Fruit fly (Drosophila melanogaster): Measurements from ENCODE around the gene inaF-C.

The inaF-C gene

DNA sequence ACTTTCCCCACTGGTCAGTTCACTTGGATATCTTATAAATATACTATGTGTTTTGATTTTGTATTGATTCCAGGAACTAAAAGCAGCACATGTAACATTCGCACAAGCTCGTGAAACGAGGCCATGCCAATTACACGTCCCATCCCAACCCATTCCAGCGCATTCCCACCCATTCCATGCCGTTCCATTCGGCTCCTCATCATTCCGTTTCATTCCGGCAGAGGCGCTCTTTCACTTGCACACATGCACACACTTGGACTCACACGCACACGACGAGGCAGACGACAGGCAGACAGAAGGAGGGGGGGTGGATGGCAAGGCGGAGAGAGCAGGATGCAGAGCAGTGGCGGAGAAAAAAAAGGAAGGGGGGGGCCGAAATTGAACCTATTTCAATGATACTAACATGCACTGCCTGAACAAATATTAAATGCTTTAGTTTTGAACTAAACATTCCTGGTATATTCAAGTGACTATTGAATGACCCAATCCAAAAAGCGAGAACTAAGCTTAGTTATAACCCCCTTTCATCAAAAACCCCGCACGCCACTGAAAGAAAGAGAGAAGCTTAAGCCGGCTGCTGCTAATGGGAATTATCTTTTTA, 44.5 kb upstream of the inaF-C start (continued):
- TF ChIP-seq CG3032 (tag; optimal IDR thresholded peaks at IDR 0.05) (peak; percentile 94), CG34406 (GFP tag; optimal IDR thresholded peaks at IDR 0.05) (peak; percentile 94), Hr4 (GFP tag; optimal IDR thresholded peaks at IDR 0.05) (peak; percentile 88), cyc (GFP tag; optimal IDR thresholded peaks at IDR 0.05) (peak; percentile 96), CG8319 (GFP tag; optimal IDR thresholded peaks at IDR 0.05) (peak; percentile 93), Sox102F (GFP tag; optimal IDR thresholded peaks at IDR 0.05) (peak; percentile 95), topi (GFP tag; optimal IDR thresholded peaks at IDR 0.05) (peak; percentile 96), lz (GFP tag; optimal IDR thresholded peaks at IDR 0.05) (peak; percentile 95), CG15336 (GFP tag; IDR thresholded peaks at IDR 0.05) (peak; percentile 94), Hr39 (GFP tag; optimal IDR thresholded peaks at IDR 0.05) (peak; percentile 96), pdm3 (GFP tag; optimal IDR thresholded peaks at IDR 0.05) (peak; percentile 93), CG6792 (GFP tag; optimal IDR thresholded peaks at IDR 0.05) (peak; percentile 97), CG6854 (GFP tag; optimal IDR thresholded peaks at IDR 0.05) (peak; percentile 96), Sox14 (GFP tag; optimal IDR thresholded peaks at IDR 0.05) (peak; percentile 95), CG11902 (GFP tag; optimal IDR thresholded peaks at IDR 0.05) (peak; percentile 93), ss (GFP tag; optimal IDR thresholded peaks at IDR 0.05) (peak; percentile 95), eg (GFP tag; IDR thresholded peaks at IDR 0.05) (peak; percentile 92), CG11762 (GFP tag; optimal IDR thresholded peaks at IDR 0.05; ENCODE audit: insufficient read depth) (peak; percentile 90)

DNA sequence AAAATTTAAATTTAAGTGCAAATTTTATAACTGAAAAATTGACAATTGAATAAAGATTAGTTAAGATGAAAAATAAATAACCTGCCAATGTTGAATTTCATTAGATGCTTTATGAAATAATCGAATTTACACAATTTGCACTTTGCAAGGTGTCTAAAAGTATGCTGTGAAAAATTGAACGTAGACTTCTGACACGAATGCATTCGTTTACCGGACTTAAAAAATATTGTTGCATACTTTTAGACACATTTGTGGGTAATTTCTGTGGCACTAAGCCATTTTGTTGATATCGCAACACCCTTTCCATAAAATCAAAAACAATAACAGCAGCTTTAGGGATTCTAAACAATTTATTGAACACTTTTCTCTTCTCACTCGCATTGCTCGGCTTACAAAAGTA, 37.9 kb upstream of the inaF-C start:
- TF ChIP-seq CG6792 (GFP tag; optimal IDR thresholded peaks at IDR 0.05) (no peak), CG6276 (GFP tag; optimal IDR thresholded peaks at IDR 0.05) (no peak), CG7368 (GFP tag; optimal IDR thresholded peaks at IDR 0.05) (no peak), acj6 (GFP tag; optimal IDR thresholded peaks at IDR 0.05) (no peak), topi (GFP tag; optimal IDR thresholded peaks at IDR 0.05) (no peak), Hr4 (GFP tag; optimal IDR thresholded peaks at IDR 0.05) (no peak), Lpt (GFP tag; optimal IDR thresholded peaks at IDR 0.05) (no peak), CG15336 (GFP tag; IDR thresholded peaks at IDR 0.05) (no peak), net (GFP tag; optimal IDR thresholded peaks at IDR 0.05) (no peak), CG6808 (GFP tag; optimal IDR thresholded peaks at IDR 0.05) (no peak), cyc (GFP tag; optimal IDR thresholded peaks at IDR 0.05) (no peak), Eip78C (GFP tag) (no peak), CG1621 (tag; optimal IDR thresholded peaks at IDR 0.05) (no peak), Eip93F (GFP tag; optimal IDR thresholded peaks at IDR 0.05) (no peak), Eip75B (GFP tag; optimal IDR thresholded peaks at IDR 0.05) (no peak), achi (GFP tag; optimal IDR thresholded peaks at IDR 0.05) (no peak), fkh (GFP tag; optimal IDR thresholded peaks at IDR 0.05) (no peak), Blimp-1 (GFP tag; optimal IDR thresholded peaks at IDR 0.05) (no peak)

DNA sequence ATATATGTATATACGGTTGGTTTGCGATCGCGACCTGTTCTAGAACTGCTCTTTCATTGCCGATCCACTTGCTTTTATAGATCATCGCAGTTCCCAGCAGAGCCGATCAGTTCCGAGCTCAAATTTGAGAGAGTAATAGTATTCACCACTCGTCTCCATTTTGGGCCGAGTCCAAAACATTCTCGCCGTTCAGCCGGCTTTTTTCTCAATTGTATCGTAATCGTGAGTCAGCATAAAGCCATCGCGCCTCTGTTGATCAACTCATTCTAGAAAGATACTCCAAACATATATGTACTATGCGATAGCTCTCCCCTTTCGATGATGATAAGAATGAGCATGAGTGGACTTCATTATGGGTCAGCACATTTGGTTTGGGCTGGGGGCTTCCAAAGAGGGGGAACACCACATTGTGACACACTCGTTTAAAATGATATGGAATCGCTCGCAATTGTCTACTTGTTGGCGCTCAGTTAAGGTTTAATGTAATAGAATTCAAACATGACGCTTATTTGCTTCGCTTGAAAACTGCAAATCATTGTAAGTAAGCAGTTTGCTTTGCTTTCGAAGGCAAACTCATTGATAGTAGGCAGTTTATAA, 33.1 kb upstream of the inaF-C start, which contains the start of gene CG9360:
CG9360 (minus strand) TSS at position 51 of the 597 bp plus-strand sequence.
- TF ChIP-seq CG6792 (GFP tag; optimal IDR thresholded peaks at IDR 0.05): no peak
- no peak for TF ChIP-seq Smox (GFP tag; optimal IDR thresholded peaks at IDR 0.05)
- no peak for TF ChIP-seq CG9139 (GFP tag; optimal IDR thresholded peaks at IDR 0.05)
- TF ChIP-seq CG8632 (GFP tag; optimal IDR thresholded peaks at IDR 0.05): no peak
- TF ChIP-seq esn (GFP tag; optimal IDR thresholded peaks at IDR 0.05): no peak
- TF ChIP-seq CG10631 (GFP tag; optimal IDR thresholded peaks at IDR 0.05): no peak
- no peak for TF ChIP-seq net (GFP tag; optimal IDR thresholded peaks at IDR 0.05)
- TF ChIP-seq CG11762 (GFP tag; optimal IDR thresholded peaks at IDR 0.05; ENCODE audit: insufficient read depth): no peak
- TF ChIP-seq CG3919 (GFP tag; optimal IDR thresholded peaks at IDR 0.05): no peak
- TF ChIP-seq salr (GFP tag; optimal IDR thresholded peaks at IDR 0.05): no peak
- TF ChIP-seq CG6163 (GFP tag; IDR thresholded peaks at IDR 0.05): no peak
- TF ChIP-seq Eip78C (GFP tag): no peak

Measured in whole organism, prepupa.